Worm (Caenorhabditis elegans): ENCODE data around the gene dph-5.

The dph-5 gene

DNA sequence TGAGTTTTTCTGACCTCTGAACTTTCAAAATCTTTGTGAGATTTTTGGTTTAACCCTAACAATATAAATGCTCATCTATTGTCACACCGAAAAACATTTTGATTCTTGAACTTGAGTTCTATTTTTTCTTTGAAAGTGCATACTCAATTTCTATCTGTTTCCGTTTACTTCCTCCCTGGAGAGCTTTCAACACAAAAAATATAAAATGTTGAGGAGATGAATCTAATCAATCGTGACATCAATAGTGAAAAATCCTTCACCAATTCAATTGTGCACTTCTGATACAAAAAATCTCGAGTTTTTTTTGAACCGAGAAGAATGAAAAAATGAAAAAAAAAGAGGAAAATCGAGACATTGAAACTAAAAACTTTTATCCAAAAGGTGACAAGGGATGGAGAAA lies 11.8 kb downstream of the dph-5 start:
- TF ChIP-seq fkh-10 (GFP tag; optimal IDR thresholded peaks at IDR 0.05) (peak; percentile 95), fos-1 (tag; optimal IDR thresholded peaks at IDR 0.05) (no peak)

DNA sequence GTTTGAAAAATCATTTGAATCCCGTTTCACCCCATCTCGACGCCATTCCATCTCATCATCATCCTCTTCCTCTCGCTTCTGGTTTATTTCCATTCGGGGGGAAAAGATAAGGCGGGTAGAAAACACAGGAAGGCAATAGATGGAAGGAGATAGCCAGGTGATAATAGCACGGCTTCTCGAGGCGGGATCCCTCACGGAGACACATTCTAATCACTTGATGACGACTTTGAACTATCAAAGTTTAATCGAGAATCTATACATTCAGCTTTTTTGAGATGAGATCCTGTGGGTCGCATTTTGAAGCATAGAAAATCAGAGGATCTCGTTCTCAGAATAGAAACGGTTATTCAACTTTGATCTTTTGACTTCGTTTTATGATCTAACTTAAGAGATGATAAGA lies 22.0 kb downstream of the dph-5 start, which contains the start of gene C33B4.2:
C33B4.2 (minus strand) TSS at position 165 of the 400 bp plus-strand sequence.
- peak; percentile 84 for TF ChIP-seq nhr-43 (tag; optimal IDR thresholded peaks at IDR 0.05; ENCODE audit: poor library complexity, severe bottlenecking)
- no peak for TF ChIP-seq nhr-67 (tag; optimal IDR thresholded peaks at IDR 0.05)

DNA sequence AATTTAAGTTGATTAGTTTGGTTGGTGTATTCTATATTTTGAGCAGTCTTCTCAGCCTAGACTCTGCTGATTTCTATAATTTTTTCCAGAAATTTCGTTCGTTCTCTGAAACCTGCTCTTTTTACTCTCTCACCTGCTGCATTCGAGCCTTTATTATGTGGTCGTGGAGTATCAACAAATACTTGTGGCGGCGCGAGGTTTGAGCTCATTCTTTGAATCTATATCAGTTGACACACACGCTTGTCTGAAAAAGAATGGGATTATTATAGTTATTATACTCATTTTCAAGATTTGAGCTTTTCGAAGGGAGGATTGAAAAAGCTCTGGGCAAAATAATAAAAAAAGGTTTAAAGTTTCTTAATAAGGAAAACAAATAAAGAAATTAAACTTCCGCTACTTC lies 26.0 kb downstream of the dph-5 start:
- TF ChIP-seq R02D3.7 (tag; optimal IDR thresholded peaks at IDR 0.05) (no peak), nhr-12 (tag; optimal IDR thresholded peaks at IDR 0.05) (no peak), jun-1 (tag; optimal IDR thresholded peaks at IDR 0.05) (no peak), lsy-12 (tag; optimal IDR thresholded peaks at IDR 0.05) (no peak), nhr-25 (tag; optimal IDR thresholded peaks at IDR 0.05) (no peak), lin-15B (tag; optimal IDR thresholded peaks at IDR 0.05) (no peak), ceh-16 (tag; optimal IDR thresholded peaks at IDR 0.05) (no peak), ztf-11 (tag; optimal IDR thresholded peaks at IDR 0.05) (no peak), nhr-11 (tag; optimal IDR thresholded peaks at IDR 0.05) (no peak), pqm-1 (tag; optimal IDR thresholded peaks at IDR 0.05) (no peak), unc-62 (GFP tag; optimal IDR thresholded peaks at IDR 0.05) (no peak), lin-39 (tag; optimal IDR thresholded peaks at IDR 0.05) (no peak), nhr-67 (tag; optimal IDR thresholded peaks at IDR 0.05) (no peak), aly-2 (tag; optimal IDR thresholded peaks at IDR 0.05) (no peak), ztf-4 (tag; optimal IDR thresholded peaks at IDR 0.05) (no peak), egl-27 (tag; optimal IDR thresholded peaks at IDR 0.05) (no peak), nhr-237 (tag; optimal IDR thresholded peaks at IDR 0.05) (no peak), nhr-77 (tag; optimal IDR thresholded peaks at IDR 0.05) (no peak), nhr-28 (tag; optimal IDR thresholded peaks at IDR 0.05) (no peak)

DNA sequence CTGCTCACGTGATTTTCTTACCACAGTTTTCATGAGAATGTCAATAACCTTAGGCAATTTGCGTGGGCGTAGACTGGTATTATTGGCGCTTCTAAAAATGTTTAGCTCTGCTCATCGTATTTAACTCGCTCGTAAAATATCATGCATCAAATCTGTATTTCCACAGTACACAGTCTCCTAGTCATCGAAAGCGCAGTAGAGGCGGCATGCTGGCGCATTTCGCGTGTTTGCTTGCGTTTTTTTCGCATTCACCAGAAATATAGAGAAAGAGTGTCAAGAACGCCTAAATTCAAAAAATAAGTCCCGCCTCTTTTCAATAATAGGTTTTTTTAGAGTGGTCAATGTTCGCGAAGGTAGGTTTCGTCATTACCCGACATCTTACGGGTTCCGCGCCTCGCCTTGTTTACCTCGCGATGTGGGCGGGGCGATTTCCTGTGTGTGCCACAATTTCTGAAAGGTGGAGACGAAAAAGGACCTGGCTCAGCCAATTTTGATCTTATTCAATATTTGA lies 26.7 kb downstream of the dph-5 start:
- TF ChIP-seq nfya-1 (tag; optimal IDR thresholded peaks at IDR 0.05; ENCODE audit: insufficient read depth): peak; percentile 52
- no peak for TF ChIP-seq unc-39 (tag; optimal IDR thresholded peaks at IDR 0.05)
- TF ChIP-seq pqm-1 (tag; optimal IDR thresholded peaks at IDR 0.05): peak; percentile 51
- TF ChIP-seq nhr-77 (tag; optimal IDR thresholded peaks at IDR 0.05): no peak
- TF ChIP-seq elt-1 (tag; optimal IDR thresholded peaks at IDR 0.05): no peak
- peak; percentile 53 for TF ChIP-seq nhr-43 (tag; optimal IDR thresholded peaks at IDR 0.05; ENCODE audit: poor library complexity, severe bottlenecking)
- TF ChIP-seq hmg-11 (tag; optimal IDR thresholded peaks at IDR 0.05): no peak
- no peak for TF ChIP-seq ceh-9 (tag; optimal IDR thresholded peaks at IDR 0.05)
- peak; percentile 57 for TF ChIP-seq elt-2 (tag; optimal IDR thresholded peaks at IDR 0.05)
- TF ChIP-seq nhr-11 (tag; optimal IDR thresholded peaks at IDR 0.05): no peak
- TF ChIP-seq nhr-67 (tag; optimal IDR thresholded peaks at IDR 0.05): no peak
- no peak for TF ChIP-seq tbx-2 (tag; optimal IDR thresholded peaks at IDR 0.05)
- TF ChIP-seq nhr-76 (tag; optimal IDR thresholded peaks at IDR 0.05): no peak
- TF ChIP-seq mdl-1 (tag; optimal IDR thresholded peaks at IDR 0.05): no peak
- peak; percentile 91 for TF ChIP-seq ama-1 (optimal IDR thresholded peaks at IDR 0.05)
- TF ChIP-seq skn-1 (tag; optimal IDR thresholded peaks at IDR 0.05): no peak
- TF ChIP-seq ceh-82 (tag; optimal IDR thresholded peaks at IDR 0.05): no peak
- no peak for TF ChIP-seq fkh-2 (tag; optimal IDR thresholded peaks at IDR 0.05)
- TF ChIP-seq lin-15B (tag; optimal IDR thresholded peaks at IDR 0.05): peak; percentile 61
- no peak for TF ChIP-seq egl-5 (tag; optimal IDR thresholded peaks at IDR 0.05)
- no peak for TF ChIP-seq pha-4 (tag; optimal IDR thresholded peaks at IDR 0.05)
- peak; percentile 93 for TF ChIP-seq snpc-4 (tag; optimal IDR thresholded peaks at IDR 0.05)
- no peak for TF ChIP-seq ztf-4 (tag; optimal IDR thresholded peaks at IDR 0.05)
- TF ChIP-seq ceh-16 (tag; optimal IDR thresholded peaks at IDR 0.05): no peak
- no peak for TF ChIP-seq fos-1 (tag; optimal IDR thresholded peaks at IDR 0.05)
- no peak for TF ChIP-seq nhr-28 (tag; optimal IDR thresholded peaks at IDR 0.05)
- TF ChIP-seq lin-39 (tag; optimal IDR thresholded peaks at IDR 0.05): no peak
- TF ChIP-seq elt-3 (tag; optimal IDR thresholded peaks at IDR 0.05): no peak
- TF ChIP-seq nhr-25 (tag; optimal IDR thresholded peaks at IDR 0.05): peak; percentile 4
- TF ChIP-seq daf-12 (tag; optimal IDR thresholded peaks at IDR 0.05): no peak
- TF ChIP-seq aly-2 (tag; optimal IDR thresholded peaks at IDR 0.05): no peak
- no peak for TF ChIP-seq ceh-28 (tag; optimal IDR thresholded peaks at IDR 0.05)
- no peak for TF ChIP-seq nhr-12 (tag; optimal IDR thresholded peaks at IDR 0.05)
- TF ChIP-seq nhr-23 (tag; optimal IDR thresholded peaks at IDR 0.05): peak; percentile 45
- no peak for TF ChIP-seq ztf-11 (tag; optimal IDR thresholded peaks at IDR 0.05)
- TF ChIP-seq fkh-10 (GFP tag; optimal IDR thresholded peaks at IDR 0.05): no peak
- no peak for TF ChIP-seq ZK546.5 (tag; optimal IDR thresholded peaks at IDR 0.05)
- no peak for TF ChIP-seq sea-2 (GFP tag; optimal IDR thresholded peaks at IDR 0.05)
- peak; percentile 74 for TF ChIP-seq lsy-12 (tag; optimal IDR thresholded peaks at IDR 0.05)
- no peak for TF ChIP-seq R02D3.7 (tag; optimal IDR thresholded peaks at IDR 0.05)
- TF ChIP-seq nhr-237 (tag; optimal IDR thresholded peaks at IDR 0.05): no peak
- TF ChIP-seq eor-1 (tag; optimal IDR thresholded peaks at IDR 0.05): no peak
- no peak for TF ChIP-seq mml-1 (tag; optimal IDR thresholded peaks at IDR 0.05)
